Worm (Caenorhabditis elegans) whole organism, late embryonic: ENCODE data around the gene F40F8.12.

ENCODE experiments used
- F13H6.1 ChIP-seq: sonication (generic microtip); optimal IDR thresholded peaks from 2 replicates; lab custom pipeline; 2016; ENCODE audit warnings: missing genetic modification characterization, missing compliant biosample characterization
- ahr-1 ChIP-seq: sonication (generic microtip); optimal IDR thresholded peaks from 2 replicates; lab custom pipeline; 2016; ENCODE audit warnings: missing genetic modification characterization, missing compliant biosample characterization
- ama-1 ChIP-seq: fragments of 150-350 bp; optimal IDR thresholded peaks from 2 replicates; lab custom pipeline; 2014
- ceh-9 ChIP-seq: sonication (generic microtip); optimal IDR thresholded peaks from 2 replicates; lab custom pipeline; 2016; ENCODE audit warnings: mild to moderate bottlenecking, missing genetic modification characterization, inconsistent platforms, missing compliant biosample characterization
- ets-4 ChIP-seq: sonication (generic microtip); optimal IDR thresholded peaks from 2 replicates; lab custom pipeline; 2016; ENCODE audit warnings: missing genetic modification characterization, missing compliant biosample characterization
- fkh-10 ChIP-seq: fragments of 150-350 bp; optimal IDR thresholded peaks from 2 replicates; lab custom pipeline; 2014; ENCODE audit warnings: missing biosample characterization, missing genetic modification reagents, missing genetic modification characterization
- lim-6 ChIP-seq: sonication (generic microtip); optimal IDR thresholded peaks from 2 replicates; lab custom pipeline; 2016; ENCODE audit warnings: missing genetic modification characterization, missing compliant biosample characterization
- npax-4 ChIP-seq: sonication (generic microtip); optimal IDR thresholded peaks from 2 replicates; lab custom pipeline; 2016; ENCODE audit warnings: missing genetic modification characterization, missing compliant biosample characterization
- rnt-1 ChIP-seq: sonication (generic microtip); optimal IDR thresholded peaks from 2 replicates; lab custom pipeline; 2016; ENCODE audit warnings: missing genetic modification characterization, missing compliant biosample characterization
- sox-4 ChIP-seq: sonication (generic microtip); optimal IDR thresholded peaks from 2 replicates; lab custom pipeline; 2017; ENCODE audit warnings: mild to moderate bottlenecking, missing genetic modification characterization, inconsistent platforms, missing compliant biosample characterization
- ttx-3 ChIP-seq: sonication (generic microtip); optimal IDR thresholded peaks from 2 replicates; lab custom pipeline; 2016; ENCODE audit warnings: missing genetic modification reagents, missing genetic modification characterization, missing compliant biosample characterization
- unc-55 ChIP-seq: sonication (generic microtip); optimal IDR thresholded peaks from 2 replicates; lab custom pipeline; 2017; ENCODE audit warnings: missing biosample characterization, missing genetic modification reagents, missing genetic modification characterization
- unc-86 ChIP-seq: sonication (generic microtip); optimal IDR thresholded peaks from 2 replicates; lab custom pipeline; 2016; ENCODE audit warnings: missing genetic modification characterization, missing compliant biosample characterization
- ztf-16 ChIP-seq: sonication (generic microtip); optimal IDR thresholded peaks from 2 replicates; lab custom pipeline; 2017; ENCODE audit warnings: missing genetic modification characterization, missing compliant biosample characterization

ce11 chrII:11112419-11112818, 17.2 kb upstream of the F40F8.12 start, which contains the start of gene mat-2:
- TF ChIP-seq unc-86 (tag; lab: Kevin White, UChicago) (no peak), ahr-1 (tag; lab: Kevin White, UChicago) (no peak), lim-6 (tag; lab: Kevin White, UChicago) (no peak), unc-55 (GFP tag; lab: Kevin White, UChicago) (no peak), rnt-1 (tag; lab: Kevin White, UChicago) (no peak), ttx-3 (tag; lab: Kevin White, UChicago) (no peak), npax-4 (no peak), F13H6.1 (no peak), ceh-9 (tag; lab: Kevin White, UChicago) (no peak), fkh-10 (no peak), ama-1 (no peak), ets-4 (tag; lab: Kevin White, UChicago) (no peak), ztf-16 (no peak), sox-4 (tag; lab: Kevin White, UChicago) (no peak)
